Fruit fly (Drosophila melanogaster) whole organism, embryonic: Measurements from ENCODE around the gene CG12811.

Source experiments
- CG1024 ChIP-seq: fragments of 200-800 bp; sonication (Bioruptor generic); IDR thresholded peaks from 2 replicates; pipeline ENCODE4 v1.3.6; 2022; ENCODE audit warnings: missing biosample characterization, missing genetic modification characterization
- CG10979 ChIP-seq: fragments of 200-800 bp; sonication (Bioruptor generic); optimal IDR thresholded peaks from 2 replicates; lab custom pipeline; 2018; ENCODE audit warnings: missing biosample characterization, mild to moderate bottlenecking, missing genetic modification characterization, moderate library complexity
- CG11696 ChIP-seq: fragments of 200-800 bp; sonication (Bioruptor generic); IDR thresholded peaks from 2 replicates; pipeline ENCODE4 v1.3.6; 2022; ENCODE audit warnings: missing biosample characterization, missing genetic modification characterization
- CG1233 ChIP-seq: fragments of 200-800 bp; sonication (Bioruptor generic); optimal IDR thresholded peaks from 4 replicates; lab custom pipeline; 2018; ENCODE audit warnings: missing biosample characterization, mild to moderate bottlenecking, missing genetic modification characterization
- CG13296 ChIP-seq: fragments of 200-800 bp; sonication (Bioruptor generic); optimal IDR thresholded peaks from 3 replicates; lab custom pipeline; 2018; ENCODE audit warnings: missing biosample characterization, mild to moderate bottlenecking, missing genetic modification characterization
- CG14860 ChIP-seq: fragments of 200-800 bp; sonication (Bioruptor generic); IDR thresholded peaks from 3 replicates; pipeline ENCODE4 v1.3.6; 2022; ENCODE audit warnings: missing biosample characterization, missing genetic modification characterization; ENCODE audit not compliant: partially characterized antibody
- CG1603 ChIP-seq: fragments of 200-800 bp; sonication (Bioruptor generic); optimal IDR thresholded peaks from 2 replicates; lab custom pipeline; 2019; ENCODE audit warnings: missing biosample characterization, mild to moderate bottlenecking, missing genetic modification characterization, moderate library complexity
- CG16863 ChIP-seq: fragments of 200-800 bp; sonication (Bioruptor generic); optimal IDR thresholded peaks from 3 replicates; lab custom pipeline; 2016; ENCODE audit warnings: missing biosample characterization, missing genetic modification characterization
- CG17328 ChIP-seq: fragments of 200-800 bp; sonication (Bioruptor generic); IDR thresholded peaks from 2 replicates; pipeline ENCODE4 v1.3.6; 2022; ENCODE audit warnings: missing biosample characterization, missing genetic modification characterization
- CG1832 ChIP-seq: fragments of 200-800 bp; sonication (Bioruptor generic); optimal IDR thresholded peaks from 2 replicates; lab custom pipeline; 2017; ENCODE audit warnings: missing biosample characterization, mild to moderate bottlenecking, missing genetic modification characterization, inconsistent platforms
- CG18619 ChIP-seq: fragments of 200-800 bp; sonication (Bioruptor generic); optimal IDR thresholded peaks from 3 replicates; lab custom pipeline; 2017; ENCODE audit warnings: missing biosample characterization, mild to moderate bottlenecking, missing genetic modification characterization
- CG2129 ChIP-seq: fragments of 200-800 bp; sonication (Bioruptor generic); IDR thresholded peaks from 2 replicates; pipeline ENCODE4 v1.3.6; 2022; ENCODE audit warnings: missing biosample characterization, missing genetic modification characterization; ENCODE audit not compliant: partially characterized antibody
- CG30020 ChIP-seq: fragments of 200-800 bp; optimal IDR thresholded peaks from 2 replicates; lab custom pipeline; 2019; ENCODE audit warnings: missing biosample characterization, mild to moderate bottlenecking, missing genetic modification characterization, moderate library complexity
- CG4730 ChIP-seq: fragments of 200-800 bp; sonication (Bioruptor generic); IDR thresholded peaks from 2 replicates; pipeline ENCODE4 v1.3.6; 2022; ENCODE audit warnings: missing biosample characterization, missing genetic modification characterization
- CG6272 ChIP-seq: fragments of 200-800 bp; sonication (Bioruptor generic); IDR thresholded peaks from 2 replicates; pipeline ENCODE4 v1.3.6; 2022; ENCODE audit warnings: missing biosample characterization, missing genetic modification characterization
- CG6689 ChIP-seq: fragments of 200-800 bp; sonication (Bioruptor generic); IDR thresholded peaks from 2 replicates; pipeline ENCODE4 v1.3.6; 2022; ENCODE audit warnings: missing biosample characterization, missing genetic modification characterization
- CG7745 ChIP-seq: fragments of 200-800 bp; sonication (Bioruptor generic); optimal IDR thresholded peaks from 2 replicates; lab custom pipeline; 2018; ENCODE audit warnings: missing biosample characterization, mild to moderate bottlenecking, missing genetic modification characterization, moderate library complexity
- Dek ChIP-seq: fragments of 200-800 bp; sonication (Bioruptor generic); optimal IDR thresholded peaks from 3 replicates; lab custom pipeline; 2019; ENCODE audit warnings: missing biosample characterization, mild to moderate bottlenecking, missing genetic modification characterization, moderate library complexity
- Drgx ChIP-seq: fragments of 200-800 bp; sonication (Bioruptor generic); IDR thresholded peaks from 2 replicates; pipeline ENCODE4 v1.3.6; 2022; ENCODE audit warnings: missing biosample characterization, missing genetic modification characterization
- Ets65A ChIP-seq: fragments of 200-800 bp; sonication (Bioruptor generic); peaks from one replicate; lab custom pipeline; 2016; ENCODE audit warnings: missing biosample characterization, missing genetic modification characterization
- HHEX ChIP-seq: fragments of 200-800 bp; sonication (Bioruptor generic); optimal IDR thresholded peaks from 3 replicates; lab custom pipeline; 2017; ENCODE audit warnings: missing biosample characterization, mild to moderate bottlenecking, missing genetic modification characterization, missing genetic modification reagents
- HLH54F ChIP-seq: fragments of 200-800 bp; sonication (Bioruptor generic); optimal IDR thresholded peaks from 3 replicates; lab custom pipeline; 2016; ENCODE audit warnings: missing biosample characterization, missing genetic modification characterization
- MESR4 ChIP-seq: fragments of 200-800 bp; sonication (Bioruptor generic); optimal IDR thresholded peaks from 2 replicates; lab custom pipeline; 2018; ENCODE audit warnings: missing biosample characterization, mild to moderate bottlenecking, missing genetic modification characterization, moderate library complexity
- Med ChIP-seq: fragments of 200-800 bp; sonication (Bioruptor generic); peaks from one replicate; lab custom pipeline; 2016; ENCODE audit warnings: missing biosample characterization, missing genetic modification characterization, mild to moderate bottlenecking, inconsistent platforms, moderate library complexity
- Myb ChIP-seq: fragments of 200-800 bp; sonication (Bioruptor generic); optimal IDR thresholded peaks from 2 replicates; lab custom pipeline; 2016; ENCODE audit warnings: missing biosample characterization, missing genetic modification characterization
- Pdp1 ChIP-seq, 2 experiments: fragments of 200-800 bp; sonication (Bioruptor generic); optimal IDR thresholded peaks; 3 replicates each; lab custom pipeline; 2016; ENCODE audit warnings: missing biosample characterization in 2 of 2, missing genetic modification characterization in 2 of 2, mild to moderate bottlenecking in 1 of 2, moderate library complexity in 1 of 2
- Ptx1 ChIP-seq: fragments of 200-800 bp; sonication (Bioruptor generic); IDR thresholded peaks from 2 replicates; pipeline ENCODE4 v1.3.6; 2022; ENCODE audit warnings: missing biosample characterization, missing genetic modification characterization
- Xrp1 ChIP-seq: fragments of 200-800 bp; sonication (Bioruptor generic); IDR thresholded peaks from 2 replicates; pipeline ENCODE4 v1.3.6; 2022; ENCODE audit warnings: missing biosample characterization, missing genetic modification characterization
- aop ChIP-seq: fragments of 200-800 bp; sonication (Bioruptor generic); IDR thresholded peaks from 2 replicates; pipeline ENCODE4 v1.3.6; 2022; ENCODE audit warnings: missing biosample characterization, missing genetic modification characterization
- az2 ChIP-seq: fragments of 200-800 bp; sonication (Bioruptor generic); optimal IDR thresholded peaks from 3 replicates; lab custom pipeline; 2016; ENCODE audit warnings: missing biosample characterization, missing genetic modification characterization
- bcd ChIP-seq: fragments of 200-800 bp; sonication (Bioruptor generic); optimal IDR thresholded peaks from 2 replicates; lab custom pipeline; 2017; ENCODE audit warnings: missing biosample characterization, mild to moderate bottlenecking, missing genetic modification characterization
- cg ChIP-seq: fragments of 200-800 bp; sonication (Bioruptor generic); optimal IDR thresholded peaks from 3 replicates; lab custom pipeline; 2019; ENCODE audit warnings: missing biosample characterization, mild to moderate bottlenecking, missing genetic modification characterization, moderate library complexity
- corto ChIP-seq: fragments of 200-800 bp; sonication (Bioruptor generic); optimal IDR thresholded peaks from 2 replicates; lab custom pipeline; 2016; ENCODE audit warnings: missing biosample characterization, mild to moderate bottlenecking, missing genetic modification characterization, moderate library complexity
- croc ChIP-seq: fragments of 200-800 bp; sonication (Bioruptor generic); conservative IDR thresholded peaks from 3 replicates; pipeline ENCODE4 v1.3.6; 2022; ENCODE audit warnings: missing biosample characterization, missing genetic modification characterization
- cwo ChIP-seq: fragments of 200-800 bp; sonication (Bioruptor generic); optimal IDR thresholded peaks from 3 replicates; lab custom pipeline; 2017; ENCODE audit warnings: missing biosample characterization, missing genetic modification characterization, mild to moderate bottlenecking, moderate library complexity, missing genetic modification reagents
- dmrt99B ChIP-seq: fragments of 200-800 bp; sonication (Bioruptor generic); optimal IDR thresholded peaks from 2 replicates; lab custom pipeline; 2018; ENCODE audit warnings: missing biosample characterization, mild to moderate bottlenecking, missing genetic modification characterization, moderate library complexity
- grau ChIP-seq: fragments of 200-800 bp; optimal IDR thresholded peaks from 3 replicates; lab custom pipeline; 2019; ENCODE audit warnings: missing biosample characterization, mild to moderate bottlenecking, missing genetic modification characterization, moderate library complexity
- gt ChIP-seq: fragments of 200-800 bp; sonication (Bioruptor generic); IDR thresholded peaks from 2 replicates; pipeline ENCODE4 v1.3.6; 2022; ENCODE audit warnings: missing biosample characterization, missing genetic modification characterization
- h ChIP-seq: fragments of >200 bp; optimal IDR thresholded peaks from 2 replicates; lab custom pipeline; 2017
- hbn ChIP-seq: fragments of 200-800 bp; sonication (Bioruptor generic); IDR thresholded peaks from 2 replicates; pipeline ENCODE4 v1.3.6; 2022; ENCODE audit warnings: missing biosample characterization, missing genetic modification characterization; ENCODE audit not compliant: partially characterized antibody
- jumu ChIP-seq: fragments of 200-800 bp; sonication (Bioruptor generic); optimal IDR thresholded peaks from 3 replicates; lab custom pipeline; 2016; ENCODE audit warnings: missing biosample characterization, missing genetic modification characterization
- klu ChIP-seq: fragments of 200-800 bp; sonication (Bioruptor generic); IDR thresholded peaks from 2 replicates; pipeline ENCODE4 v1.3.6; 2022; ENCODE audit warnings: missing biosample characterization, missing genetic modification characterization
- lbe ChIP-seq: fragments of 200-800 bp; sonication (Bioruptor generic); optimal IDR thresholded peaks from 2 replicates; lab custom pipeline; 2016; ENCODE audit warnings: missing biosample characterization, mild to moderate bottlenecking, missing genetic modification characterization
- nom ChIP-seq: fragments of 200-800 bp; sonication (Bioruptor generic); optimal IDR thresholded peaks from 2 replicates; lab custom pipeline; 2017; ENCODE audit warnings: missing biosample characterization, missing genetic modification characterization, mild to moderate bottlenecking, moderate library complexity, missing genetic modification reagents
- pnt ChIP-seq: fragments of 200-800 bp; sonication (Bioruptor generic); optimal IDR thresholded peaks from 3 replicates; lab custom pipeline; 2016; ENCODE audit warnings: missing biosample characterization, missing genetic modification characterization
- prd ChIP-seq, 3 experiments: fragments of >200 bp in 2 of 3; fragments of 200-800 bp in 1 of 3; sonication (Bioruptor generic) in 1 of 3; optimal IDR thresholded peaks in 2 of 3; IDR thresholded peaks in 1 of 3; 2 replicates in 2 of 3; 3 replicates in 1 of 3; pipeline versions ENCODE4 v1.3.6 to Lab custom; 2017 to 2022; ENCODE audit warnings: missing biosample characterization in 1 of 3, missing genetic modification characterization in 1 of 3
- repo ChIP-seq: fragments of 200-800 bp; sonication (Bioruptor generic); optimal IDR thresholded peaks from 2 replicates; lab custom pipeline; 2016; ENCODE audit warnings: missing biosample characterization, missing genetic modification characterization
- row ChIP-seq: fragments of 200-800 bp; sonication (Bioruptor generic); IDR thresholded peaks from 3 replicates; pipeline ENCODE4 v1.3.6; 2022; ENCODE audit warnings: missing biosample characterization, missing genetic modification characterization
- sens ChIP-seq: fragments of 200-800 bp; sonication (Bioruptor generic); peaks from one replicate; lab custom pipeline; 2016; ENCODE audit warnings: missing biosample characterization, missing genetic modification characterization
- tll ChIP-seq, 2 experiments: fragments of 200-800 bp in 1 of 2; fragments of >200 bp in 1 of 2; sonication (Bioruptor generic) in 1 of 2; optimal IDR thresholded peaks; 2 replicates each; lab custom pipeline; 2017 to 2019; ENCODE audit warnings: missing biosample characterization in 2 of 2, missing genetic modification characterization in 2 of 2, mild to moderate bottlenecking in 1 of 2, moderate library complexity in 1 of 2

Gene CG12811

DNA sequence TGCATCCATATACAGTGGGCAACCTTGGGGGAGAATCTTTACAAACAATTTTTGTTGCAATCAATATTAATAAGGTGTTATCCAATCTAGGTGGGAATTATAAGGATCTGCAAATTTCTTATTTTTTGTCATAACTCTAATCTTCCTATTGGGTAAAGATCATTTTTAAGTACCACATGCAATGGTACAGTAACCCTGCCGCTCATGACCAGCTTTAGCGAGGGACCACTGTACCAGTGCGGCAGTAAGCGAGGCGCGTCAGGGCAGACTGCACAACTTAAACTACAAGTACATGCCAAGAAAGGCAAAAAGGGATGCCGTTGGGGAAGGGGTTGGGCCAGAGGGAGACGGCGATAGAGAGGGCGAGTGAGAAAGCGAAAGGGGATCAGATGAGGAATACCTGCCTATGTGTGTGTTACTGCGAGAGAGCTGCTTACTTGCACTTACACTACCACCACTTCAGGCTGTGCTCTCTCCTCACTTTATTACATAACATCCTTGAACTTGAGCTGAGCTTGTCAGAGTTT is 34.0 kb upstream of the CG12811 start:
- TF ChIP-seq klu (GFP tag; lab: Robert Waterston, UW): no peak
- peak; percentile 5 for TF ChIP-seq cg (GFP tag; lab: Kevin White, UChicago)
- no peak for TF ChIP-seq Dek (tag; lab: Kevin White, UChicago)
- no peak for TF ChIP-seq gt (GFP tag; lab: Robert Waterston, UW)
- TF ChIP-seq aop (GFP tag; lab: Robert Waterston, UW): no peak
- peak; percentile 82 for TF ChIP-seq lbe (GFP tag; lab: Kevin White, UChicago)
- no peak for TF ChIP-seq az2
- no peak for TF ChIP-seq MESR4
- TF ChIP-seq Ptx1 (GFP tag; lab: Robert Waterston, UW): 0 out of 2 replicates have a peak, but pooled peaks have one; percentile 7
- no peak for TF ChIP-seq dmrt99B (tag; lab: Kevin White, UChicago)
- no peak for TF ChIP-seq Xrp1 (GFP tag; lab: Robert Waterston, UW)
- peak; percentile 30; the same call in 1 of the 3 replicates for TF ChIP-seq row
- TF ChIP-seq hbn (GFP tag; lab: Robert Waterston, UW): no peak
- no peak for TF ChIP-seq CG30020
- no peak for TF ChIP-seq CG2129
- TF ChIP-seq Med (GFP tag; lab: Kevin White, UChicago): peak; percentile 71
- no peak for TF ChIP-seq bcd (GFP tag; lab: Kevin White, UChicago)
- no peak for TF ChIP-seq h (lab: Kevin White, UChicago)
- TF ChIP-seq jumu: no peak
- TF ChIP-seq tll (GFP tag; optimal IDR thresholded peaks at IDR 0.05; lab: Kevin White, UChicago): no peak
- TF ChIP-seq CG13296 (GFP tag; lab: Kevin White, UChicago): no peak
- TF ChIP-seq nom (GFP tag; lab: Kevin White, UChicago): peak; percentile 85
- no peak for TF ChIP-seq Myb (GFP tag; lab: Kevin White, UChicago)
- no peak for TF ChIP-seq CG18619 (GFP tag; lab: Kevin White, UChicago)
- peak; percentile 73 for TF ChIP-seq corto (GFP tag; lab: Kevin White, UChicago)
- no peak for TF ChIP-seq CG14860 (GFP tag; lab: Robert Waterston, UW)
- TF ChIP-seq CG7745: no peak
- TF ChIP-seq sens (GFP tag; lab: Kevin White, UChicago): peak; percentile 79
- peak; percentile 74 for TF ChIP-seq Ets65A (GFP tag; lab: Kevin White, UChicago)
- no peak for TF ChIP-seq cwo (GFP tag; lab: Kevin White, UChicago)
- no peak for TF ChIP-seq prd (optimal IDR thresholded peaks at IDR 0.05; lab: Kevin White, UChicago)
- peak; percentile 20; the same call in 1 of the 3 replicates for TF ChIP-seq prd (GFP tag; IDR thresholded peaks at IDR 0.05; lab: Robert Waterston, UW)
- no peak for TF ChIP-seq HHEX (GFP tag; lab: Kevin White, UChicago)
- no peak for TF ChIP-seq CG6272
- TF ChIP-seq croc (GFP tag; lab: Robert Waterston, UW): 0 out of 3 replicates have a peak, but pooled peaks have one; percentile 12
- peak; percentile 47; the same call in 1 of the 2 replicates for TF ChIP-seq Drgx (GFP tag; lab: Robert Waterston, UW)
- no peak for TF ChIP-seq CG1024 (GFP tag; lab: Robert Waterston, UW)
- TF ChIP-seq CG10979 (tag; lab: Kevin White, UChicago): peak; percentile 25
- TF ChIP-seq pnt: no peak
- TF ChIP-seq HLH54F: no peak
- TF ChIP-seq CG6689 (GFP tag; lab: Robert Waterston, UW): no peak
- no peak for TF ChIP-seq CG4730 (GFP tag; lab: Robert Waterston, UW)
- no peak for TF ChIP-seq CG17328 (GFP tag; lab: Robert Waterston, UW)
- TF ChIP-seq CG16863: no peak
- TF ChIP-seq repo (GFP tag; lab: Kevin White, UChicago): no peak
- TF ChIP-seq CG1603 (tag; lab: Kevin White, UChicago): peak; percentile 3
- TF ChIP-seq grau (tag; lab: Kevin White, UChicago): peak; percentile 64
- TF ChIP-seq CG11696 (GFP tag; lab: Robert Waterston, UW): no peak
- no peak for TF ChIP-seq CG1233 (GFP tag; lab: Kevin White, UChicago)
- TF ChIP-seq CG1832: peak; percentile 34
- TF ChIP-seq Pdp1 (GFP tag; optimal IDR thresholded peaks at IDR 0.05; lab: Kevin White, UChicago): peak in 1 of 2 experiments; percentile 73
